Worm (Caenorhabditis elegans): ENCODE results near the gene tut-1.

tut-1 gene

ce11 chrIV:71266-71665 is 50.2 kb downstream of the tut-1 start:
- TF ChIP-seq nhr-11 (tag; optimal IDR thresholded peaks at IDR 0.05) (no peak), nhr-237 (tag; optimal IDR thresholded peaks at IDR 0.05) (no peak), mab-5 (tag; optimal IDR thresholded peaks at IDR 0.05) (no peak)

All from whole organism, L2 larva.